Worm (Caenorhabditis elegans): ENCODE measurements around the gene C09F5.1.

ce11 chrIII:668303-668893 is 9.9 kb downstream of the C09F5.1 start, which contains the start of gene W02B3.3:
- no peak for TF ChIP-seq scrt-1 (GFP tag; IDR thresholded peaks at IDR 0.05)
- TF ChIP-seq hmg-4 (GFP tag; optimal IDR thresholded peaks at IDR 0.05), result peak; percentile 46
- TF ChIP-seq ama-1 (optimal IDR thresholded peaks at IDR 0.05), result no peak
- TF ChIP-seq hnd-1 (tag; optimal IDR thresholded peaks at IDR 0.05), result no peak
- TF ChIP-seq flt-1 (GFP tag; IDR thresholded peaks at IDR 0.05), result no peak
- TF ChIP-seq aly-1 (tag; optimal IDR thresholded peaks at IDR 0.05), result no peak
